Worm (Caenorhabditis elegans) whole organism, L2 larva: ENCODE results near the gene clec-197.

Experiments used
- C34F6.9 ChIP-seq: fragments of 150-350 bp; optimal IDR thresholded peaks from 2 replicates; lab custom pipeline; 2014; ENCODE audit warnings: missing biosample characterization, missing genetic modification characterization
- Y55F3AM.14 ChIP-seq: fragments of 200-800 bp; sonication (Bioruptor generic); optimal IDR thresholded peaks from 2 replicates; lab custom pipeline; 2018; ENCODE audit warnings: mild to moderate bottlenecking, missing genetic modification characterization, missing compliant biosample characterization
- ZK546.5 ChIP-seq: sonication (generic microtip); optimal IDR thresholded peaks from 2 replicates; lab custom pipeline; 2017; ENCODE audit warnings: missing biosample characterization, missing genetic modification characterization
- blmp-1 ChIP-seq: sonication (generic microtip); optimal IDR thresholded peaks from 2 replicates; lab custom pipeline; 2017; ENCODE audit warnings: missing genetic modification characterization, mild to moderate bottlenecking, missing compliant biosample characterization, antibody characterized with exemption, moderate library complexity; ENCODE audit not compliant: insufficient read depth
- ceh-16 ChIP-seq: fragments of 150-350 bp; optimal IDR thresholded peaks from 2 replicates; lab custom pipeline; 2014; ENCODE audit warnings: missing biosample characterization, missing genetic modification characterization
- crh-2 ChIP-seq: sonication (generic microtip); optimal IDR thresholded peaks from 2 replicates; lab custom pipeline; 2017; ENCODE audit warnings: missing biosample characterization, missing genetic modification characterization
- dmd-4 ChIP-seq: sonication (generic microtip); optimal IDR thresholded peaks from 2 replicates; lab custom pipeline; 2017; ENCODE audit warnings: missing biosample characterization, missing genetic modification characterization
- egl-27 ChIP-seq: sonication (generic microtip); optimal IDR thresholded peaks from 3 replicates; lab custom pipeline; 2017; ENCODE audit warnings: missing biosample characterization, missing genetic modification reagents, missing genetic modification characterization
- elt-1 ChIP-seq: fragments of 150-350 bp; optimal IDR thresholded peaks from 2 replicates; lab custom pipeline; 2014; ENCODE audit warnings: missing biosample characterization, missing genetic modification characterization
- elt-3 ChIP-seq: sonication (generic microtip); optimal IDR thresholded peaks from 2 replicates; lab custom pipeline; 2017; ENCODE audit warnings: missing biosample characterization, missing genetic modification characterization
- fos-1 ChIP-seq: fragments of 150-350 bp; optimal IDR thresholded peaks from 2 replicates; lab custom pipeline; 2014; ENCODE audit warnings: missing biosample characterization, missing genetic modification characterization
- gmeb-1 ChIP-seq: fragments of 150-350 bp; optimal IDR thresholded peaks from 2 replicates; lab custom pipeline; 2014; ENCODE audit warnings: missing biosample characterization, missing genetic modification characterization
- lin-39 ChIP-seq: fragments of 150-350 bp; optimal IDR thresholded peaks from 2 replicates; lab custom pipeline; 2014; ENCODE audit warnings: missing biosample characterization, missing genetic modification reagents, missing genetic modification characterization
- lsy-2 ChIP-seq, 2 experiments: fragments of 150-350 bp in 1 of 2; sonication (generic microtip) in 1 of 2; optimal IDR thresholded peaks; 2 replicates each; lab custom pipeline; 2014 to 2017; ENCODE audit warnings: missing biosample characterization in 2 of 2, missing genetic modification characterization in 2 of 2
- mab-5 ChIP-seq: fragments of 150-350 bp; optimal IDR thresholded peaks from 2 replicates; lab custom pipeline; 2014; ENCODE audit warnings: missing biosample characterization, missing genetic modification characterization
- mbf-1 ChIP-seq: sonication (generic microtip); optimal IDR thresholded peaks from 2 replicates; lab custom pipeline; 2017; ENCODE audit warnings: missing biosample characterization, missing genetic modification characterization
- nhr-10 ChIP-seq: sonication (generic microtip); optimal IDR thresholded peaks from 2 replicates; lab custom pipeline; 2017; ENCODE audit warnings: missing biosample characterization, missing genetic modification characterization
- nhr-11 ChIP-seq: fragments of 150-350 bp; optimal IDR thresholded peaks from 2 replicates; lab custom pipeline; 2014; ENCODE audit warnings: missing biosample characterization, missing genetic modification characterization
- nhr-12 ChIP-seq: fragments of 150-350 bp; optimal IDR thresholded peaks from 2 replicates; lab custom pipeline; 2014; ENCODE audit warnings: missing biosample characterization, missing genetic modification characterization
- nhr-129 ChIP-seq: fragments of 150-350 bp; optimal IDR thresholded peaks from 2 replicates; lab custom pipeline; 2014; ENCODE audit warnings: missing biosample characterization, missing genetic modification characterization
- nhr-21 ChIP-seq: fragments of 150-350 bp; optimal IDR thresholded peaks from 2 replicates; lab custom pipeline; 2014; ENCODE audit warnings: missing biosample characterization, missing genetic modification characterization
- nhr-237 ChIP-seq: fragments of 150-350 bp; optimal IDR thresholded peaks from 2 replicates; lab custom pipeline; 2014; ENCODE audit warnings: missing biosample characterization, missing genetic modification characterization
- nhr-6 ChIP-seq: fragments of 150-350 bp; optimal IDR thresholded peaks from 2 replicates; lab custom pipeline; 2014; ENCODE audit warnings: missing biosample characterization, missing genetic modification characterization
- nhr-77 ChIP-seq: fragments of 150-350 bp; optimal IDR thresholded peaks from 2 replicates; lab custom pipeline; 2014; ENCODE audit warnings: missing biosample characterization, missing genetic modification characterization
- peb-1 ChIP-seq: fragments of 150-350 bp; optimal IDR thresholded peaks from 2 replicates; lab custom pipeline; 2014; ENCODE audit warnings: missing biosample characterization, missing genetic modification characterization
- skn-1 ChIP-seq: sonication (generic microtip); optimal IDR thresholded peaks from 2 replicates; lab custom pipeline; 2017; ENCODE audit warnings: missing biosample characterization, missing genetic modification characterization
- sma-9 ChIP-seq, 2 experiments: fragments of 150-350 bp in 1 of 2; sonication (generic microtip) in 1 of 2; optimal IDR thresholded peaks; 2 replicates each; lab custom pipeline; 2014 to 2016; ENCODE audit warnings: missing genetic modification characterization in 2 of 2, mild to moderate bottlenecking in 1 of 2, missing biosample characterization in 1 of 2, missing compliant biosample characterization in 1 of 2, missing genetic modification reagents in 1 of 2, moderate library complexity in 1 of 2
- snpc-4 ChIP-seq: fragments of 150-350 bp; optimal IDR thresholded peaks from 2 replicates; lab custom pipeline; 2014; ENCODE audit warnings: missing biosample characterization, missing genetic modification characterization
- unc-55 ChIP-seq: fragments of 150-350 bp; sonication (generic microtip); optimal IDR thresholded peaks from 3 replicates; lab custom pipeline; 2014; ENCODE audit warnings: missing biosample characterization, missing genetic modification reagents, missing genetic modification characterization
- unc-62 ChIP-seq: fragments of 150-350 bp; optimal IDR thresholded peaks from 2 replicates; lab custom pipeline; 2014; ENCODE audit warnings: missing biosample characterization, missing genetic modification reagents, missing genetic modification characterization
- zag-1 ChIP-seq: fragments of 150-350 bp; optimal IDR thresholded peaks from 2 replicates; lab custom pipeline; 2014; ENCODE audit warnings: missing biosample characterization, missing genetic modification characterization
- ztf-1 ChIP-seq: fragments of 200-800 bp; sonication (Bioruptor generic); conservative IDR thresholded peaks from 2 replicates; pipeline ENCODE4 v1.3.6; 2022; ENCODE audit warnings: missing genetic modification characterization, missing compliant biosample characterization
- ztf-11 ChIP-seq: sonication (generic microtip); optimal IDR thresholded peaks from 2 replicates; lab custom pipeline; 2017; ENCODE audit warnings: missing biosample characterization, missing genetic modification characterization
- ztf-4 ChIP-seq: fragments of 150-350 bp; optimal IDR thresholded peaks from 2 replicates; lab custom pipeline; 2014; ENCODE audit warnings: missing biosample characterization, missing genetic modification characterization

Gene clec-197

DNA sequence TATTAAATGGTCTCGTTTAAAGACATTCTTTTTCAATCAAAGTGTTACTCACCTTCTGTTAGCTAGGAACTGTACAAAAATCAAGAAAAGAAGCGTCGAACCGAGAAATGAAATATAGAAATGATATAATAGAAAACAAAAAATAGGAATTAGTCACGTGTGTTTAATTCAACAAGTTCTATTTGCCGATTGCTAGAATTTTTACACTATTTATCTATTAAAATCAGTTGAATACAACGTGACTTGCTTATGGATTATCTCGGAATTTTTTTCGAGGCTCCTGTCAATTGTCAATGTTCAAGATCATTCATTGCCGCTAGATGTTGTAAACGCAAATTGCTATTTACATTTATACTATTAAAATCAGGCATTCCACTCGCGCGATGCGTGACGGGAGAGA is 20.8 kb upstream of the clec-197 start, which contains the start of gene zipt-17:
TSS of gene zipt-17 (minus strand) at position 101 of the 400 bp plus-strand sequence.
- TF ChIP-seq snpc-4 (no peak), unc-55 (no peak), nhr-11 (no peak), lin-39 (no peak), unc-62 (no peak), C34F6.9 (no peak), nhr-12 (tag; lab: Kevin White, UChicago) (no peak), zag-1 (tag; lab: Kevin White, UChicago) (no peak), mbf-1 (tag; lab: Kevin White, UChicago) (no peak), elt-1 (tag; lab: Kevin White, UChicago) (no peak)

DNA sequence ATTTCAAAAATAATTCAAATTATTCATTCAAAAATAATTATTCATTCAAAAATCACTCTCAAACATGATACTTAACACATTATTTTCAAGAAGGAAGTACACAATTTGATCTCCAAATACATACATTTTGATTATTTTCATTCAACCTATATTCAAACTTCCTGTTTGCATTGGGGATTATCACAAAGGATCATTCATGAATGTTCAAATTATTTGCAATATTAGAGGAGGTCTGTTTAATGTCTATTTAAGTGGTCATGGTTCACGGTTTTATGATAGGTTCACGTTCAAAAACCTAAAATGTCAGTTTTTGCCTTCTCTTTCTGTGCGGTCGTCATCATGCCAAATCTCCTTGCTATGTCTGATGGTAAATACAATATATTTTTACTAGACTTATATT is 14.6 kb upstream of the clec-197 start, which contains the start of gene clec-202:
TSS of gene clec-202 (plus strand) at position 301 of the 400 bp plus-strand sequence.
- TF ChIP-seq nhr-10 (no peak), nhr-77 (tag; lab: Kevin White, UChicago) (no peak), sma-9 (GFP tag; optimal IDR thresholded peaks at IDR 0.05; lab: Kevin White, UChicago) (no peak), sma-9 (tag; optimal IDR thresholded peaks at IDR 0.05; lab: Kevin White, UChicago) (no peak), fos-1 (tag; lab: Kevin White, UChicago) (no peak), elt-1 (tag; lab: Kevin White, UChicago) (no peak), nhr-237 (tag; lab: Kevin White, UChicago) (no peak), dmd-4 (tag; lab: Kevin White, UChicago) (no peak), mbf-1 (tag; lab: Kevin White, UChicago) (no peak), unc-55 (no peak), unc-62 (no peak), crh-2 (tag; lab: Kevin White, UChicago) (no peak), lin-39 (no peak), mab-5 (no peak), ztf-4 (tag; lab: Kevin White, UChicago) (no peak), egl-27 (tag; lab: Kevin White, UChicago) (no peak), ceh-16 (tag; lab: Kevin White, UChicago) (no peak), skn-1 (tag; lab: Kevin White, UChicago) (no peak), ztf-1 (GFP tag; lab: Robert Waterston, UW) (no peak), lsy-2 (tag; optimal IDR thresholded peaks at IDR 0.05; lab: Kevin White, UChicago) (no peak), nhr-11 (no peak)

DNA sequence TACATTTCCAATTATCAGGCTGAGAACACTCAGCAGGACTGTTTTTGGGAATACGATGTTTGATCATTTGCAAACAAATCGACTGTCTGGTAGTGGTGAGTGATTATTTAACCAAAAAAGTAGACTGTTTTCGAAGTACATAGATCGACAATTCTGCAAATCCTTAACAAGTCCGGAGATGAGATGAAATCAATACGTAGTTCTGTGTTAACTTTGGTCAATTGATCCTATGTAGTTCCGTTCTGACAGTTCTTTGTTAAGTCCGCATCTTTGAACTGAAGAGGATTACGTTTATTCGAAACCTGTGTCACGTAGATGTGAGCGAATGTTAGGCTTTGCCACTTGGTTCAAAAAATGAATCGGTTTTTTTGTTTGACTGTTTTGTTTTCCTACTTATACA is 5.1 kb upstream of the clec-197 start, which contains the start of gene clec-199:
TSS of gene clec-199 (plus strand) at position 301 of the 400 bp plus-strand sequence.
- TF ChIP-seq unc-62 (no peak), elt-1 (tag; lab: Kevin White, UChicago) (no peak), nhr-129 (tag; lab: Kevin White, UChicago) (no peak), Y55F3AM.14 (GFP tag; lab: Kevin White, UChicago) (no peak), blmp-1 (no peak), nhr-77 (tag; lab: Kevin White, UChicago) (no peak), ZK546.5 (tag; lab: Kevin White, UChicago) (no peak), nhr-6 (tag; lab: Kevin White, UChicago) (no peak), nhr-11 (no peak), peb-1 (tag; lab: Kevin White, UChicago) (no peak), ceh-16 (tag; lab: Kevin White, UChicago) (no peak)

DNA sequence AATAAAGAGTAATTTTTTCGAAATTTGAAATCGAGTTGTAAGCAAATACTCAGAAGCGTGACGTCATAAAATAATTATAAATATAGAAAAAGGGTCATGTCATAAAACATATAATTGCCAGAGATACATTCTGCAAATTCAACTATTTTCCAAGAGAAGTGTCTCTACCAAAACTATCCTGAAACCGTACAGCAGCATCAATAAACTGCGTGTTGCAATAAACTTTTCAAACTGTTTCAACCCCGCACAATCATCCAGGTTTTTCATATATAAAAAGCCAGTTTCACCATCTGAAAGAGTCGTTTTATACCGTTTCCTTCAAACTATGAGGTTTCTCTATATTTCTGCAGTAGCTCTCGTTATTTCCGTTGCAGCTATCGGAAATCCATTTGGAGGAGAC is 3.0 kb downstream of the clec-197 start, which contains the start of gene C49C3.11:
TSS of gene C49C3.11 (plus strand) at position 301 of the 400 bp plus-strand sequence.
- TF ChIP-seq snpc-4: no peak
- TF ChIP-seq C34F6.9: no peak
- no peak for TF ChIP-seq blmp-1
- TF ChIP-seq ztf-11 (tag; lab: Kevin White, UChicago): no peak
- TF ChIP-seq gmeb-1: no peak
- TF ChIP-seq lsy-2 (tag; optimal IDR thresholded peaks at IDR 0.05; lab: Kevin White, UChicago): no peak
- no peak for TF ChIP-seq nhr-21
- no peak for TF ChIP-seq Y55F3AM.14 (GFP tag; lab: Kevin White, UChicago)

DNA sequence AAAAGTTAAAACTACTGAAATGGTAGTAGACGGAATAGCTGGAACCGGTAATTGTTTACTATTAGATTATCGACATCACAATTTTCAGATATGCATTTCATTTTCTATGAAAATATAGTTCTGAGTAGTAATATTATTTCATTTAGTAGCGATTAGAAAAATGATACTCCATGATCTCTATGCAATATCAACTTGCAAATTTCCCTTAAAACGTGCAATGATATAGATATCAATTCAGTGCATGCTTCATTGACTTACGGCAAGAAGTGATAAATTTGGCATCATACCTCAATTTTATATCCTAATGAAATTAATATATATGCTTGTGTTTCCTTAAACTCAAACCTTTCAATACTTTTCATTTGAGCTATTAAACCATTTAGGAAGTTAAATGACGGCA is 3.8 kb downstream of the clec-197 start, which contains the start of gene C49C3.21:
TSS of gene C49C3.21 (plus strand) at position 301 of the 400 bp plus-strand sequence.
- TF ChIP-seq skn-1 (tag; lab: Kevin White, UChicago): no peak
- no peak for TF ChIP-seq elt-3 (tag; lab: Kevin White, UChicago)
- TF ChIP-seq egl-27 (tag; lab: Kevin White, UChicago): no peak
- no peak for TF ChIP-seq crh-2 (tag; lab: Kevin White, UChicago)
- TF ChIP-seq ceh-16 (tag; lab: Kevin White, UChicago): no peak
